Worm (Caenorhabditis elegans): ENCODE measurements around the gene F15B10.3.

DNA sequence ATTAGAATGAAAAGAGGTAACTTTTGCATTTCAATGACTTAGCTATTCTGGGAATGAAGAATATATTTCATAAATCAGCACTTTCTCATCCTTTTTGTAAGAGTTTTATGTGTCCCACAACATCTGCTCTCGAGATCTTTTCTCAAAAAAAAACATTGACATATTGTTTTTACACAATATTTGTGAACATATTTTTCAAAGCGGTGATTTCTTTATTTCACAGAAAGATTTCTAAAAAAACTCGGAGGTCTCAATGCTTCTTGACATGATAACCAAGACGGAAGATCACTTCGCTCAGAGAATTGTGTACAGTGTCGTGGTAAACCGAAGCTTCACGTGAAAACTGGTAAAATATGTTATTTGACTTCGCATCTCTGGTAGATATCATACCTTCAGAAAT is 6.6 kb upstream of the F15B10.3 start, which contains the start of gene F38A5.22:
- TF ChIP-seq him-1 (tag; optimal IDR thresholded peaks at IDR 0.05) (no peak), W03F9.2 (tag; optimal IDR thresholded peaks at IDR 0.05) (no peak)
